Worm (Caenorhabditis elegans) whole organism, late embryonic: Measurements from ENCODE around the gene F09C6.14.

Experiments
- K02D7.2 ChIP-seq: sonication (generic microtip); optimal IDR thresholded peaks from 2 replicates; lab custom pipeline; 2017; ENCODE audit warnings: mild to moderate bottlenecking, missing genetic modification characterization, missing compliant biosample characterization
- K09A11.1 ChIP-seq: sonication (generic microtip); optimal IDR thresholded peaks from 2 replicates; lab custom pipeline; 2017; ENCODE audit warnings: antibody characterized with exemption, mild to moderate bottlenecking, missing genetic modification characterization, missing compliant biosample characterization; ENCODE audit not compliant: insufficient read depth
- T23F11.4 ChIP-seq: fragments of 200-800 bp; sonication (Bioruptor generic); optimal IDR thresholded peaks from 2 replicates; lab custom pipeline; 2018; ENCODE audit warnings: mild to moderate bottlenecking, missing genetic modification characterization, missing compliant biosample characterization
- ceh-2 ChIP-seq: sonication (generic microtip); optimal IDR thresholded peaks from 2 replicates; lab custom pipeline; 2016; ENCODE audit warnings: missing genotype, missing genetic modification characterization, missing compliant biosample characterization
- ceh-22 ChIP-seq: sonication (generic microtip); optimal IDR thresholded peaks from 2 replicates; lab custom pipeline; 2017; ENCODE audit warnings: missing biosample characterization, missing genetic modification characterization
- che-1 ChIP-seq: sonication (generic microtip); optimal IDR thresholded peaks from 2 replicates; lab custom pipeline; 2016; ENCODE audit warnings: mild to moderate bottlenecking, missing genetic modification characterization, missing compliant biosample characterization
- dmd-4 ChIP-seq: sonication (generic microtip); optimal IDR thresholded peaks from 2 replicates; lab custom pipeline; 2016; ENCODE audit warnings: borderline replicate concordance, missing genetic modification characterization, missing compliant biosample characterization
- hlh-13 ChIP-seq: fragments of 200-800 bp; sonication (Bioruptor generic); optimal IDR thresholded peaks from 2 replicates; lab custom pipeline; 2018; ENCODE audit warnings: mild to moderate bottlenecking, missing genetic modification characterization, missing compliant biosample characterization
- hlh-8 ChIP-seq: sonication (generic microtip); optimal IDR thresholded peaks from 2 replicates; lab custom pipeline; 2016; ENCODE audit warnings: missing genotype, missing genetic modification characterization, missing compliant biosample characterization
- lim-6 ChIP-seq: sonication (generic microtip); optimal IDR thresholded peaks from 2 replicates; lab custom pipeline; 2016; ENCODE audit warnings: missing genetic modification characterization, missing compliant biosample characterization
- nhr-11 ChIP-seq: fragments of 150-350 bp; optimal IDR thresholded peaks from 2 replicates; lab custom pipeline; 2014; ENCODE audit warnings: missing biosample characterization, missing genetic modification characterization
- sdc-2 ChIP-seq: sonication (generic microtip); optimal IDR thresholded peaks from 2 replicates; lab custom pipeline; 2016; ENCODE audit warnings: missing genotype, missing genetic modification characterization, missing compliant biosample characterization
- tbx-7 ChIP-seq: sonication (generic microtip); optimal IDR thresholded peaks from 2 replicates; lab custom pipeline; 2016; ENCODE audit warnings: missing genotype, missing genetic modification characterization, missing compliant biosample characterization
- unc-86 ChIP-seq: sonication (generic microtip); optimal IDR thresholded peaks from 2 replicates; lab custom pipeline; 2016; ENCODE audit warnings: missing genetic modification characterization, missing compliant biosample characterization

Gene F09C6.14

DNA sequence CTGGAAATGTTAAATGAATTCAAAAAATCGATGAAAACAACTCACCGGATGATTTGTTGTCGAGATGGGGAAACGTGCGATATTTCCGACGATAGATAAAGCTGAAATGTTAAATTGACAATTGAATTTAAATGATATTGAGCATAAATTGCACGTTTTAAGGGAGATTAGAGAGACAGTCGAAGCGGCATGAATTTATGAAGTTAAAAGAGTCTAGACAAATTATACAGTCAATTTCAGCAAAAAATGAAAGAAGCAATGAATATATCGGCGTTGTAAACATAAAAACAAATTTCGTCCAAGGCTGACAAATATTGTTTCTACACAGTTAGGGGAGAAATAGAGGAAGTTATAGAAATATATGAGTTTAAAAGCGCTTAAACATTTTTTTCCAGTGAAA is 46.6 kb downstream of the F09C6.14 start, which contains the start of gene Y102A5C.36:
TSS of gene Y102A5C.36 (minus strand) at position 101 of the 400 bp plus-strand sequence.
- TF ChIP-seq sdc-2 (tag; lab: Kevin White, UChicago) (no peak), ceh-2 (tag; lab: Kevin White, UChicago) (no peak), hlh-13 (GFP tag; lab: Kevin White, UChicago) (no peak), ceh-22 (no peak), lim-6 (tag; lab: Kevin White, UChicago) (no peak), K02D7.2 (no peak), K09A11.1 (no peak), T23F11.4 (GFP tag; lab: Kevin White, UChicago) (no peak), nhr-11 (tag; lab: Kevin White, UChicago) (no peak), che-1 (tag; lab: Kevin White, UChicago) (no peak), unc-86 (tag; lab: Kevin White, UChicago) (no peak), tbx-7 (tag; lab: Kevin White, UChicago) (no peak), dmd-4 (tag; lab: Kevin White, UChicago) (no peak), hlh-8 (no peak)
